Worm (Caenorhabditis elegans): ENCODE results near the gene tcc-1.
A peak's percentile ranks its signal among the peaks of the same experiment; 100 is the strongest.
"Not testable (repeated sequence)": the region's sequence is repeated elsewhere in the genome, so short reads cannot be mapped to it uniquely, and the experiment has no call there.

Gene tcc-1

ce11 chrV:17894485-17894884 lies 38.7 kb upstream of the tcc-1 start, which contains the start of gene C06H5.12:
C06H5.12 (plus strand) TSS chrV:17894785.
- TF ChIP-seq hlh-30 (tag; optimal IDR thresholded peaks at IDR 0.05; ENCODE audit: insufficient read depth); zag-1 (tag; optimal IDR thresholded peaks at IDR 0.05); lin-29 (GFP tag; IDR thresholded peaks at IDR 0.05): not testable (repeated sequence)

- not testable (repeated sequence) for TF ChIP-seq nhr-77, nhr-11, pqm-1 (tag; optimal IDR thresholded peaks at IDR 0.05)
Observed at ce11 chrV:17893959-17894358, 38.2 kb upstream of the tcc-1 start, which contains the start of gene C06H5.11. C06H5.11 (minus strand) TSS chrV:17894059.

ce11 chrV:17891317-17891716 lies 35.5 kb upstream of the tcc-1 start:
- TF ChIP-seq snpc-4 (tag; optimal IDR thresholded peaks at IDR 0.05) (no peak), F44E2.7 (GFP tag; IDR thresholded peaks at IDR 0.05) (no peak), unc-62 (GFP tag; optimal IDR thresholded peaks at IDR 0.05 in 1 of 2) (peak in 1 of 2 experiments; percentile 31), unc-62 (tag; optimal IDR thresholded peaks at IDR 0.05) (no peak), daf-16 (GFP tag; optimal IDR thresholded peaks at IDR 0.05) (no peak), daf-16 (tag; optimal IDR thresholded peaks at IDR 0.05) (peak; percentile 92), dmd-6 (GFP tag; IDR thresholded peaks at IDR 0.05) (peak; percentile 44), dve-1 (tag; optimal IDR thresholded peaks at IDR 0.05; ENCODE audit: insufficient read depth) (peak; percentile 46), hmg-1.1 (GFP tag; IDR thresholded peaks at IDR 0.05) (no peak), pqm-1 (tag; optimal IDR thresholded peaks at IDR 0.05) (peak; percentile 43), ceh-20 (GFP tag; IDR thresholded peaks at IDR 0.05) (peak; percentile 49; the same call in 1 of the 2 replicates), hlh-11 (tag; optimal IDR thresholded peaks at IDR 0.05) (peak; percentile 37), F10B5.3 (tag; optimal IDR thresholded peaks at IDR 0.05) (no peak), nhr-28 (tag; optimal IDR thresholded peaks at IDR 0.05) (peak; percentile 67), php-3 (GFP tag; IDR thresholded peaks at IDR 0.05) (peak; percentile 96), lim-7 (GFP tag; IDR thresholded peaks at IDR 0.05) (no peak), lin-13 (GFP tag; optimal IDR thresholded peaks at IDR 0.05) (no peak), nhr-41 (GFP tag; IDR thresholded peaks at IDR 0.05) (no peak)

ce11 chrV:17888939-17889338 lies 33.1 kb upstream of the tcc-1 start, which contains the start of gene C06H5.6:
C06H5.6 (minus strand) TSS chrV:17888984.
- TF ChIP-seq pqm-1 (tag; optimal IDR thresholded peaks at IDR 0.05) (peak; percentile 67), saeg-2 (GFP tag; IDR thresholded peaks at IDR 0.05) (no peak), daf-16 (GFP tag; optimal IDR thresholded peaks at IDR 0.05) (no peak), daf-16 (tag; optimal IDR thresholded peaks at IDR 0.05) (peak; percentile 37), ztf-11 (tag; optimal IDR thresholded peaks at IDR 0.05) (no peak), duxl-1 (tag; optimal IDR thresholded peaks at IDR 0.05; ENCODE audit: poor library complexity) (no peak), spr-3 (GFP tag; optimal IDR thresholded peaks at IDR 0.05) (no peak), hmg-1.1 (GFP tag; IDR thresholded peaks at IDR 0.05) (no peak), php-3 (GFP tag; IDR thresholded peaks at IDR 0.05) (peak; percentile 67), lsy-2 (tag; optimal IDR thresholded peaks at IDR 0.05) (no peak), nhr-111 (GFP tag; optimal IDR thresholded peaks at IDR 0.05) (no peak), unc-39 (tag; optimal IDR thresholded peaks at IDR 0.05) (no peak), lin-39 (tag; optimal IDR thresholded peaks at IDR 0.05) (no peak), tag-97 (GFP tag; IDR thresholded peaks at IDR 0.05) (no peak), dmd-6 (GFP tag; IDR thresholded peaks at IDR 0.05) (peak; percentile 64), nhr-102 (tag; optimal IDR thresholded peaks at IDR 0.05) (no peak), dve-1 (tag; optimal IDR thresholded peaks at IDR 0.05; ENCODE audit: insufficient read depth) (peak; percentile 59), cey-2 (tag; optimal IDR thresholded peaks at IDR 0.05; ENCODE audit: borderline replicate concordance, insufficient read depth) (no peak), lin-13 (GFP tag; optimal IDR thresholded peaks at IDR 0.05) (no peak), hlh-11 (tag; optimal IDR thresholded peaks at IDR 0.05) (peak; percentile 24), nhr-237 (tag; optimal IDR thresholded peaks at IDR 0.05) (no peak), snpc-4 (tag; optimal IDR thresholded peaks at IDR 0.05) (no peak), egl-27 (tag; optimal IDR thresholded peaks at IDR 0.05) (no peak), D1046.2 (GFP tag; IDR thresholded peaks at IDR 0.05) (no peak), lir-3 (tag; optimal IDR thresholded peaks at IDR 0.05) (no peak), ama-1 (optimal IDR thresholded peaks at IDR 0.05) (no peak), Y48G9A.11 (GFP tag; IDR thresholded peaks at IDR 0.05) (no peak), egl-43 (GFP tag; IDR thresholded peaks at IDR 0.05) (no peak), T20F7.1 (GFP tag; optimal IDR thresholded peaks at IDR 0.05) (no peak), zfp-3 (GFP tag; conservative IDR thresholded peaks at IDR 0.05) (no peak), mxl-2 (GFP tag; conservative IDR thresholded peaks at IDR 0.05) (no peak), ceh-28 (tag; optimal IDR thresholded peaks at IDR 0.05) (no peak)
